Worm (Caenorhabditis elegans) whole organism, young adult: ENCODE data around the gene C06H2.2.
A peak's percentile ranks its signal among the peaks of the same experiment; 100 is the strongest.

Experiments used
- B0261.1 ChIP-seq: sonication (generic microtip); optimal IDR thresholded peaks from 2 replicates; lab custom pipeline; 2016; ENCODE audit warnings: mild to moderate bottlenecking, missing genetic modification characterization, moderate library complexity, missing compliant biosample characterization
- B0336.3 ChIP-seq: fragments of 200-800 bp; sonication (Bioruptor generic); IDR thresholded peaks from 2 replicates; pipeline ENCODE4 v1.3.6; 2022; ENCODE audit warnings: missing genetic modification characterization, missing compliant biosample characterization
- C06A6.2 ChIP-seq: fragments of 200-800 bp; sonication (Bioruptor generic); conservative IDR thresholded peaks from 2 replicates; pipeline ENCODE4 v1.3.6; 2022; ENCODE audit warnings: missing genetic modification characterization, missing compliant biosample characterization
- F33H1.4 ChIP-seq: fragments of 200-800 bp; sonication (Bioruptor generic); IDR thresholded peaks from 2 replicates; pipeline ENCODE4 v1.3.6; 2022; ENCODE audit warnings: missing genetic modification reagents, missing genetic modification characterization, missing compliant biosample characterization
- K12H6.12 ChIP-seq: fragments of 200-800 bp; sonication (Bioruptor generic); optimal IDR thresholded peaks from 2 replicates; lab custom pipeline; 2018; ENCODE audit warnings: mild to moderate bottlenecking, missing genetic modification characterization, missing compliant biosample characterization
- T07F8.4 ChIP-seq: sonication (generic microtip); optimal IDR thresholded peaks from 2 replicates; lab custom pipeline; 2016; ENCODE audit warnings: mild to moderate bottlenecking, missing genetic modification characterization, moderate library complexity, missing compliant biosample characterization
- Y79H2A.3 ChIP-seq: fragments of 200-800 bp; sonication (Bioruptor generic); conservative IDR thresholded peaks from 2 replicates; pipeline ENCODE4 v1.3.6; 2022; ENCODE audit warnings: missing genetic modification reagents, missing genetic modification characterization, missing compliant biosample characterization
- ZK185.1 ChIP-seq: sonication (generic microtip); optimal IDR thresholded peaks from 2 replicates; lab custom pipeline; 2016; ENCODE audit warnings: mild to moderate bottlenecking, missing genetic modification characterization, missing compliant biosample characterization; ENCODE audit not compliant: poor library complexity, severe bottlenecking
- akir-1 ChIP-seq: fragments of 200-800 bp; sonication (Bioruptor generic); optimal IDR thresholded peaks from 2 replicates; lab custom pipeline; 2018; ENCODE audit warnings: mild to moderate bottlenecking, missing genetic modification characterization, moderate library complexity, missing compliant biosample characterization
- cebp-1 ChIP-seq, 2 experiments: fragments of 200-800 bp in 1 of 2; sonication (Bioruptor generic) in 1 of 2; sonication (generic microtip) in 1 of 2; IDR thresholded peaks in 1 of 2; optimal IDR thresholded peaks in 1 of 2; 2 replicates each; pipeline versions ENCODE4 v1.3.6 to Lab custom; 2017 to 2022; ENCODE audit warnings: missing compliant biosample characterization in 2 of 2, missing genetic modification characterization in 2 of 2, mild to moderate bottlenecking in 1 of 2, missing genetic modification reagents in 1 of 2, moderate library complexity in 1 of 2
- cebp-2 ChIP-seq: fragments of 200-800 bp; sonication (Bioruptor generic); IDR thresholded peaks from 2 replicates; pipeline ENCODE4 v1.3.6; 2022; ENCODE audit warnings: missing genetic modification characterization, missing compliant biosample characterization
- ceh-100 ChIP-seq: fragments of 200-800 bp; sonication (Bioruptor generic); IDR thresholded peaks from 2 replicates; pipeline ENCODE4 v1.3.6; 2022; ENCODE audit warnings: missing genetic modification reagents, missing genetic modification characterization, missing compliant biosample characterization
- ceh-27 ChIP-seq: fragments of 200-800 bp; sonication (Bioruptor generic); optimal IDR thresholded peaks from 2 replicates; lab custom pipeline; 2018; ENCODE audit warnings: mild to moderate bottlenecking, missing genetic modification characterization, moderate library complexity, missing compliant biosample characterization
- chd-7 ChIP-seq: sonication (generic microtip); optimal IDR thresholded peaks from 2 replicates; lab custom pipeline; 2016; ENCODE audit warnings: mild to moderate bottlenecking, missing genetic modification characterization, moderate library complexity, missing compliant biosample characterization
- die-1 ChIP-seq: sonication (generic microtip); optimal IDR thresholded peaks from 2 replicates; lab custom pipeline; 2016; ENCODE audit warnings: missing genotype, mild to moderate bottlenecking, missing genetic modification characterization, missing compliant biosample characterization
- dox-1 ChIP-seq: fragments of 200-800 bp; sonication (Bioruptor generic); IDR thresholded peaks from 2 replicates; pipeline ENCODE4 v1.3.6; 2022; ENCODE audit warnings: missing genetic modification reagents, missing genetic modification characterization, missing compliant biosample characterization
- ekl-4 ChIP-seq: fragments of 200-800 bp; sonication (Bioruptor generic); IDR thresholded peaks from 2 replicates; pipeline ENCODE4 v1.3.6; 2022; ENCODE audit warnings: missing genetic modification reagents, missing genetic modification characterization, missing compliant biosample characterization
- gei-17 ChIP-seq: fragments of 200-800 bp; sonication (Bioruptor generic); optimal IDR thresholded peaks from 2 replicates; lab custom pipeline; 2018; ENCODE audit warnings: mild to moderate bottlenecking, missing genetic modification characterization, missing compliant biosample characterization
- him-1 ChIP-seq: sonication (generic microtip); optimal IDR thresholded peaks from 2 replicates; lab custom pipeline; 2016; ENCODE audit warnings: missing genotype, missing genetic modification reagents, missing genetic modification characterization, missing compliant biosample characterization
- hlh-12 ChIP-seq: sonication (generic microtip); optimal IDR thresholded peaks from 2 replicates; lab custom pipeline; 2016; ENCODE audit warnings: missing genetic modification characterization, missing compliant biosample characterization
- hmg-1.2 ChIP-seq: fragments of 200-800 bp; sonication (Bioruptor generic); IDR thresholded peaks from 2 replicates; pipeline ENCODE4 v1.3.6; 2022; ENCODE audit warnings: missing genetic modification reagents, missing genetic modification characterization, missing compliant biosample characterization
- hrde-1 ChIP-seq: sonication (generic microtip); optimal IDR thresholded peaks from 2 replicates; lab custom pipeline; 2016; ENCODE audit warnings: missing genetic modification characterization, mild to moderate bottlenecking, missing compliant biosample characterization, moderate library complexity, missing genotype, missing genetic modification reagents, borderline replicate concordance
- hsf-1 ChIP-seq: fragments of 200-800 bp; sonication (Bioruptor generic); IDR thresholded peaks from 2 replicates; pipeline ENCODE4 v1.3.6; 2022; ENCODE audit warnings: missing genetic modification reagents, missing genetic modification characterization, missing compliant biosample characterization
- let-526 ChIP-seq: fragments of 200-800 bp; sonication (Bioruptor generic); IDR thresholded peaks from 2 replicates; pipeline ENCODE4 v1.3.6; 2022; ENCODE audit warnings: missing genetic modification reagents, missing genetic modification characterization, missing compliant biosample characterization
- lin-40 ChIP-seq: sonication (generic microtip); optimal IDR thresholded peaks from 2 replicates; lab custom pipeline; 2016; ENCODE audit warnings: missing genetic modification characterization, mild to moderate bottlenecking, missing compliant biosample characterization, missing genotype, missing genetic modification reagents
- lsl-1 ChIP-seq: fragments of 200-800 bp; sonication (Bioruptor generic); optimal IDR thresholded peaks from 2 replicates; lab custom pipeline; 2018; ENCODE audit warnings: mild to moderate bottlenecking, missing genetic modification characterization, moderate library complexity, missing compliant biosample characterization
- lsy-27 ChIP-seq: sonication (generic microtip); optimal IDR thresholded peaks from 2 replicates; lab custom pipeline; 2017; ENCODE audit warnings: missing genetic modification characterization, mild to moderate bottlenecking, missing compliant biosample characterization, antibody characterized with exemption, missing genotype, borderline replicate concordance; ENCODE audit not compliant: insufficient read depth
- madf-6 ChIP-seq: fragments of 200-800 bp; sonication (Bioruptor generic); IDR thresholded peaks from 2 replicates; pipeline ENCODE4 v1.3.6; 2022; ENCODE audit warnings: missing genetic modification reagents, missing genetic modification characterization, missing compliant biosample characterization
- mes-4 ChIP-seq: sonication (generic microtip); optimal IDR thresholded peaks from 2 replicates; lab custom pipeline; 2016; ENCODE audit warnings: missing genotype, missing genetic modification characterization, missing compliant biosample characterization
- nfya-2 ChIP-seq: fragments of 200-800 bp; sonication (Bioruptor generic); IDR thresholded peaks from 2 replicates; pipeline ENCODE4 v1.3.6; 2022; ENCODE audit warnings: missing genetic modification reagents, missing genetic modification characterization, missing compliant biosample characterization
- nhr-80 ChIP-seq: sonication (generic microtip); optimal IDR thresholded peaks from 2 replicates; lab custom pipeline; 2016; ENCODE audit warnings: missing genetic modification characterization, missing compliant biosample characterization
- rpc-1 ChIP-seq, 2 experiments: fragments of 150-350 bp in 1 of 2; sonication (generic microtip) in 1 of 2; optimal IDR thresholded peaks; 2 replicates each; lab custom pipeline; 2014 to 2018; ENCODE audit warnings: missing biosample characterization in 1 of 2, missing genetic modification characterization in 1 of 2, missing genetic modification reagents in 1 of 2, missing genotype in 1 of 2
- snpc-4 ChIP-seq, 5 experiments: fragments of 150-350 bp in 1 of 5; sonication (generic microtip) in 4 of 5; optimal IDR thresholded peaks; 2 replicates each; lab custom pipeline; 2014 to 2018; ENCODE audit warnings: missing genetic modification characterization in 5 of 5, missing biosample characterization in 3 of 5, antibody characterized with exemption in 2 of 5, mild to moderate bottlenecking in 2 of 5, missing compliant biosample characterization in 2 of 5, missing genotype in 2 of 5, moderate library complexity in 2 of 5, missing genetic modification reagents in 1 of 5
- sptf-2 ChIP-seq: fragments of 200-800 bp; sonication (Bioruptor generic); optimal IDR thresholded peaks from 2 replicates; lab custom pipeline; 2018; ENCODE audit warnings: mild to moderate bottlenecking, missing genetic modification characterization, missing compliant biosample characterization
- tbp1 ChIP-seq: fragments of 200-800 bp; sonication (Bioruptor generic); optimal IDR thresholded peaks from 2 replicates; lab custom pipeline; 2018; ENCODE audit warnings: mild to moderate bottlenecking, missing genetic modification characterization, missing compliant biosample characterization
- ztf-26 ChIP-seq: sonication (generic microtip); optimal IDR thresholded peaks from 2 replicates; lab custom pipeline; 2017; ENCODE audit warnings: missing genetic modification characterization, missing compliant biosample characterization

The C06H2.2 gene

ce11 chrV:11082475-11082874, 42.5 kb upstream of the C06H2.2 start (continued):
- TF ChIP-seq chd-7 (no peak), gei-17 (no peak), K12H6.12 (tag; lab: Kevin White, UChicago) (peak; percentile 15)
- TF ChIP-seq, all 124 proteins: peak for 8

- TF ChIP-seq lsl-1 (GFP tag; lab: Kevin White, UChicago), result peak; percentile 77
- no peak for TF ChIP-seq nhr-80 (tag; lab: Kevin White, UChicago)
- no peak for TF ChIP-seq sptf-2 (GFP tag; lab: Kevin White, UChicago)
- TF ChIP-seq madf-6 (GFP tag; lab: Robert Waterston, UW), result peak; percentile 34; the same call in 1 of the 2 replicates
- TF ChIP-seq lsy-27 (tag; lab: Kevin White, UChicago), result no peak
- TF ChIP-seq F33H1.4 (GFP tag; lab: Robert Waterston, UW), result peak; percentile 57; the same call in 1 of the 2 replicates
Observed at ce11 chrV:11082964-11083363, 42.1 kb upstream of the C06H2.2 start.

- no peak for TF ChIP-seq ceh-100
- TF ChIP-seq ztf-26 (tag; lab: Kevin White, UChicago), result no peak
- peak; percentile 45; the same call in 1 of the 2 replicates for TF ChIP-seq hmg-1.2 (GFP tag; lab: Robert Waterston, UW)
- TF ChIP-seq hrde-1 (tag; lab: Kevin White, UChicago), result no peak
- TF ChIP-seq cebp-2 (GFP tag; lab: Robert Waterston, UW), result no peak
- no peak for TF ChIP-seq T07F8.4 (tag; lab: Kevin White, UChicago)
Observed at ce11 chrV:11083691-11084090, 41.3 kb upstream of the C06H2.2 start.

ce11 chrV:11087119-11087518, 37.9 kb upstream of the C06H2.2 start:
- TF ChIP-seq rpc-1 (optimal IDR thresholded peaks at IDR 0.05; lab: Kevin White, UChicago), result no peak
- TF ChIP-seq rpc-1 (tag; optimal IDR thresholded peaks at IDR 0.05; lab: Kevin White, UChicago), result no peak
- no peak for TF ChIP-seq akir-1
- no peak for TF ChIP-seq C06A6.2 (GFP tag; lab: Robert Waterston, UW)
- no peak for TF ChIP-seq hsf-1 (GFP tag; lab: Robert Waterston, UW)
- no peak for TF ChIP-seq snpc-4 (GFP tag; optimal IDR thresholded peaks at IDR 0.05; lab: Kevin White, UChicago)
- TF ChIP-seq snpc-4 (tag; optimal IDR thresholded peaks at IDR 0.05; lab: Kevin White, UChicago), result no peak
- TF ChIP-seq ceh-27, result no peak
- TF ChIP-seq lin-40 (tag; lab: Kevin White, UChicago), result peak; percentile 40
- TF ChIP-seq ZK185.1, result no peak
- TF ChIP-seq B0336.3 (GFP tag; lab: Robert Waterston, UW), result no peak
- TF ChIP-seq lsl-1 (GFP tag; lab: Kevin White, UChicago), result no peak
- no peak for TF ChIP-seq Y79H2A.3
- no peak for TF ChIP-seq mes-4 (tag; lab: Kevin White, UChicago)
- TF ChIP-seq ceh-100, result no peak
- TF ChIP-seq ekl-4 (GFP tag; lab: Robert Waterston, UW), result no peak
- no peak for TF ChIP-seq B0261.1 (tag; lab: Kevin White, UChicago)
- no peak for TF ChIP-seq tbp1 (GFP tag; lab: Kevin White, UChicago)
- peak; percentile 6 for TF ChIP-seq nhr-80 (tag; lab: Kevin White, UChicago)

ce11 chrV:11087519-11087998, 37.5 kb upstream of the C06H2.2 start, which contains the start of gene Y42A5A.1:
Y42A5A.1 (plus strand) TSS chrV:11087948.
- no peak for TF ChIP-seq him-1 (tag; lab: Kevin White, UChicago)
- TF ChIP-seq hlh-12 (tag; lab: Kevin White, UChicago), result no peak
- TF ChIP-seq cebp-1 (GFP tag; IDR thresholded peaks at IDR 0.05; lab: Robert Waterston, UW), result no peak
- no peak for TF ChIP-seq cebp-1 (tag; optimal IDR thresholded peaks at IDR 0.05; lab: Kevin White, UChicago)
- TF ChIP-seq nfya-2 (GFP tag; lab: Robert Waterston, UW), result no peak
- no peak for TF ChIP-seq let-526
- TF ChIP-seq hmg-1.2 (GFP tag; lab: Robert Waterston, UW), result no peak
- TF ChIP-seq ceh-27, result no peak
- TF ChIP-seq dox-1 (GFP tag; lab: Robert Waterston, UW), result no peak
- peak; percentile 13 for TF ChIP-seq die-1
